Worm (Caenorhabditis elegans): ENCODE measurements around the gene hip-1.

The hip-1 gene

ce11 chrIII:13606016-13606530 is 16.2 kb downstream of the hip-1 start, which contains the start of gene act-5:
Gene act-5, minus strand, starts transcription at chrIII:13606066.
- no peak for TF ChIP-seq B0310.2 (tag; optimal IDR thresholded peaks at IDR 0.05)
- no peak for TF ChIP-seq ceh-13 (GFP tag; optimal IDR thresholded peaks at IDR 0.05)
- no peak for TF ChIP-seq tra-4 (tag; optimal IDR thresholded peaks at IDR 0.05)
- TF ChIP-seq flt-1 (GFP tag; IDR thresholded peaks at IDR 0.05): no peak
- no peak for TF ChIP-seq hmg-4 (GFP tag; optimal IDR thresholded peaks at IDR 0.05)
- no peak for TF ChIP-seq aly-1 (tag; optimal IDR thresholded peaks at IDR 0.05)
- no peak for TF ChIP-seq F13C5.2 (tag; optimal IDR thresholded peaks at IDR 0.05)
- no peak for TF ChIP-seq ama-1 (optimal IDR thresholded peaks at IDR 0.05)
- TF ChIP-seq hmbx-1 (tag; optimal IDR thresholded peaks at IDR 0.05): no peak
- no peak for TF ChIP-seq tbx-11 (GFP tag; IDR thresholded peaks at IDR 0.05)
- TF ChIP-seq hnd-1 (tag; optimal IDR thresholded peaks at IDR 0.05): no peak
- no peak for TF ChIP-seq ceh-36 (tag; optimal IDR thresholded peaks at IDR 0.05)
- TF ChIP-seq sea-1 (GFP tag; conservative IDR thresholded peaks at IDR 0.05): no peak
- TF ChIP-seq tbx-37 (GFP tag; conservative IDR thresholded peaks at IDR 0.05): no peak
- no peak for TF ChIP-seq ets-7 (tag; optimal IDR thresholded peaks at IDR 0.05)
- TF ChIP-seq scrt-1 (GFP tag; IDR thresholded peaks at IDR 0.05): no peak
- TF ChIP-seq pes-1 (GFP tag; IDR thresholded peaks at IDR 0.05): no peak

- TF ChIP-seq tra-4 (tag; optimal IDR thresholded peaks at IDR 0.05) (no peak), scrt-1 (GFP tag; IDR thresholded peaks at IDR 0.05) (no peak), aly-1 (tag; optimal IDR thresholded peaks at IDR 0.05) (no peak), ceh-36 (tag; optimal IDR thresholded peaks at IDR 0.05) (no peak), tbx-11 (GFP tag; IDR thresholded peaks at IDR 0.05) (no peak), hmbx-1 (tag; optimal IDR thresholded peaks at IDR 0.05) (no peak), F13C5.2 (tag; optimal IDR thresholded peaks at IDR 0.05) (no peak), B0310.2 (tag; optimal IDR thresholded peaks at IDR 0.05) (no peak), hmg-4 (GFP tag; optimal IDR thresholded peaks at IDR 0.05) (no peak), sea-1 (GFP tag; conservative IDR thresholded peaks at IDR 0.05) (no peak), hnd-1 (tag; optimal IDR thresholded peaks at IDR 0.05) (no peak), ama-1 (optimal IDR thresholded peaks at IDR 0.05) (no peak), ceh-13 (GFP tag; optimal IDR thresholded peaks at IDR 0.05) (no peak), flt-1 (GFP tag; IDR thresholded peaks at IDR 0.05) (no peak), ets-7 (tag; optimal IDR thresholded peaks at IDR 0.05) (no peak), tbx-37 (GFP tag; conservative IDR thresholded peaks at IDR 0.05) (no peak)
Measured at ce11 chrIII:13604834-13605233, 17.5 kb downstream of the hip-1 start.

- no peak for TF ChIP-seq tbx-37 (GFP tag; conservative IDR thresholded peaks at IDR 0.05)
Measured at ce11 chrIII:13600254-13600653, 22.0 kb downstream of the hip-1 start.

- TF ChIP-seq tbx-11 (GFP tag; IDR thresholded peaks at IDR 0.05) (0 out of 2 replicates have a peak, but pooled peaks have one; percentile 41), sea-1 (GFP tag; conservative IDR thresholded peaks at IDR 0.05) (peak; percentile 58)
Measured at ce11 chrIII:13585136-13585535, 37.2 kb downstream of the hip-1 start.

- TF ChIP-seq scrt-1 (GFP tag; IDR thresholded peaks at IDR 0.05): no peak
Measured at ce11 chrIII:13581727-13582126, 40.6 kb downstream of the hip-1 start.

- no peak for TF ChIP-seq ceh-36 (tag; optimal IDR thresholded peaks at IDR 0.05)
- no peak for TF ChIP-seq aly-1 (tag; optimal IDR thresholded peaks at IDR 0.05)
- no peak for TF ChIP-seq F13C5.2 (tag; optimal IDR thresholded peaks at IDR 0.05)
- TF ChIP-seq ets-7 (tag; optimal IDR thresholded peaks at IDR 0.05): no peak
Measured at ce11 chrIII:13580538-13580937, 41.8 kb downstream of the hip-1 start, which contains the start of gene T05D4.5. Gene T05D4.5, plus strand, starts transcription at chrIII:13580838.

ce11 chrIII:13580076-13580475 is 42.2 kb downstream of the hip-1 start:
- TF ChIP-seq ama-1 (optimal IDR thresholded peaks at IDR 0.05): no peak
- TF ChIP-seq tbx-11 (GFP tag; IDR thresholded peaks at IDR 0.05): no peak
- no peak for TF ChIP-seq sea-1 (GFP tag; conservative IDR thresholded peaks at IDR 0.05)
- TF ChIP-seq F13C5.2 (tag; optimal IDR thresholded peaks at IDR 0.05): no peak
- no peak for TF ChIP-seq ceh-36 (tag; optimal IDR thresholded peaks at IDR 0.05)
- TF ChIP-seq hmg-4 (GFP tag; optimal IDR thresholded peaks at IDR 0.05): no peak
- no peak for TF ChIP-seq ceh-13 (GFP tag; optimal IDR thresholded peaks at IDR 0.05)
- TF ChIP-seq tbx-37 (GFP tag; conservative IDR thresholded peaks at IDR 0.05): no peak

ce11 chrIII:13575610-13576232 is 46.6 kb downstream of the hip-1 start, which contains the start of gene osm-7:
Gene osm-7, plus strand, starts transcription at chrIII:13576182.
- TF ChIP-seq tra-4 (tag; optimal IDR thresholded peaks at IDR 0.05) (no peak), flt-1 (GFP tag; IDR thresholded peaks at IDR 0.05) (no peak), B0310.2 (tag; optimal IDR thresholded peaks at IDR 0.05) (no peak), scrt-1 (GFP tag; IDR thresholded peaks at IDR 0.05) (no peak), aly-1 (tag; optimal IDR thresholded peaks at IDR 0.05) (no peak)

- TF ChIP-seq aly-1 (tag; optimal IDR thresholded peaks at IDR 0.05) (no peak), ceh-13 (GFP tag; optimal IDR thresholded peaks at IDR 0.05) (no peak)
Measured at ce11 chrIII:13570347-13570746, 51.9 kb downstream of the hip-1 start, which contains the start of gene exc-12. Gene exc-12, minus strand, starts transcription at chrIII:13570447.

All from whole organism, early embryonic.